Worm (Caenorhabditis elegans) whole organism, late embryonic: ENCODE data around the gene srlf-35.

ENCODE experiments used
- nhr-11 ChIP-seq: fragments of 150-350 bp; optimal IDR thresholded peaks from 2 replicates; lab custom pipeline; 2014; ENCODE audit warnings: missing biosample characterization, missing genetic modification characterization
- pat-9 ChIP-seq: fragments of 200-800 bp; sonication (Bioruptor generic); optimal IDR thresholded peaks from 2 replicates; lab custom pipeline; 2018; ENCODE audit warnings: mild to moderate bottlenecking, missing genetic modification characterization, moderate library complexity, missing compliant biosample characterization

ce11 chrV:482860-483259 lies 21.0 kb upstream of the srlf-35 start:
- TF ChIP-seq pat-9 (tag; lab: Kevin White, UChicago): no peak
- no peak for TF ChIP-seq nhr-11 (tag; lab: Kevin White, UChicago)
